Worm (Caenorhabditis elegans) whole organism, late embryonic: ENCODE measurements around the gene F14F8.9.

ENCODE experiments used
- C08G9.2 ChIP-seq: sonication (generic microtip); optimal IDR thresholded peaks from 2 replicates; lab custom pipeline; 2016; ENCODE audit warnings: mild to moderate bottlenecking, missing genetic modification characterization, moderate library complexity, missing compliant biosample characterization
- F13H6.1 ChIP-seq: sonication (generic microtip); optimal IDR thresholded peaks from 2 replicates; lab custom pipeline; 2016; ENCODE audit warnings: missing genetic modification characterization, missing compliant biosample characterization
- T23F11.4 ChIP-seq: fragments of 200-800 bp; sonication (Bioruptor generic); optimal IDR thresholded peaks from 2 replicates; lab custom pipeline; 2018; ENCODE audit warnings: mild to moderate bottlenecking, missing genetic modification characterization, missing compliant biosample characterization
- ama-1 ChIP-seq: fragments of 150-350 bp; optimal IDR thresholded peaks from 2 replicates; lab custom pipeline; 2014
- ceh-19 ChIP-seq: fragments of 200-800 bp; sonication (Bioruptor generic); optimal IDR thresholded peaks from 2 replicates; lab custom pipeline; 2018; ENCODE audit warnings: mild to moderate bottlenecking, missing genetic modification characterization, missing compliant biosample characterization
- ceh-2 ChIP-seq: sonication (generic microtip); optimal IDR thresholded peaks from 2 replicates; lab custom pipeline; 2016; ENCODE audit warnings: missing genotype, missing genetic modification characterization, missing compliant biosample characterization
- ceh-22 ChIP-seq: sonication (generic microtip); optimal IDR thresholded peaks from 2 replicates; lab custom pipeline; 2017; ENCODE audit warnings: missing biosample characterization, missing genetic modification characterization
- ceh-24 ChIP-seq: sonication (generic microtip); optimal IDR thresholded peaks from 2 replicates; lab custom pipeline; 2016; ENCODE audit warnings: mild to moderate bottlenecking, missing genetic modification characterization, missing compliant biosample characterization
- ceh-31 ChIP-seq: sonication (generic microtip); optimal IDR thresholded peaks from 2 replicates; lab custom pipeline; 2016; ENCODE audit warnings: missing genetic modification characterization, missing compliant biosample characterization
- ceh-34 ChIP-seq: sonication (generic microtip); optimal IDR thresholded peaks from 2 replicates; lab custom pipeline; 2016; ENCODE audit warnings: mild to moderate bottlenecking, missing genetic modification characterization, missing compliant biosample characterization
- ceh-45 ChIP-seq: fragments of 200-800 bp; sonication (Bioruptor generic); IDR thresholded peaks from 2 replicates; pipeline ENCODE4 v1.3.6; 2022; ENCODE audit warnings: missing genetic modification reagents, missing genetic modification characterization, missing compliant biosample characterization
- ceh-6 ChIP-seq: fragments of 200-800 bp; sonication (Bioruptor generic); optimal IDR thresholded peaks from 2 replicates; lab custom pipeline; 2018; ENCODE audit warnings: mild to moderate bottlenecking, missing genetic modification characterization, missing compliant biosample characterization
- ceh-9 ChIP-seq: sonication (generic microtip); optimal IDR thresholded peaks from 2 replicates; lab custom pipeline; 2016; ENCODE audit warnings: mild to moderate bottlenecking, missing genetic modification characterization, inconsistent platforms, missing compliant biosample characterization
- che-1 ChIP-seq: sonication (generic microtip); optimal IDR thresholded peaks from 2 replicates; lab custom pipeline; 2016; ENCODE audit warnings: mild to moderate bottlenecking, missing genetic modification characterization, missing compliant biosample characterization
- dmd-4 ChIP-seq: sonication (generic microtip); optimal IDR thresholded peaks from 2 replicates; lab custom pipeline; 2016; ENCODE audit warnings: borderline replicate concordance, missing genetic modification characterization, missing compliant biosample characterization
- elt-2 ChIP-seq: sonication (generic microtip); optimal IDR thresholded peaks from 2 replicates; lab custom pipeline; 2016; ENCODE audit warnings: missing genetic modification reagents, missing genetic modification characterization, missing compliant biosample characterization
- eyg-1 ChIP-seq: sonication (generic microtip); optimal IDR thresholded peaks from 2 replicates; lab custom pipeline; 2016; ENCODE audit warnings: missing genotype, missing genetic modification characterization, missing compliant biosample characterization
- fax-1 ChIP-seq: sonication (generic microtip); optimal IDR thresholded peaks from 2 replicates; lab custom pipeline; 2016; ENCODE audit warnings: missing genotype, missing genetic modification characterization, missing compliant biosample characterization
- fkh-6 ChIP-seq: sonication (generic microtip); optimal IDR thresholded peaks from 2 replicates; lab custom pipeline; 2016; ENCODE audit warnings: missing genetic modification characterization, missing compliant biosample characterization
- gmeb-2 ChIP-seq: sonication (generic microtip); optimal IDR thresholded peaks from 2 replicates; lab custom pipeline; 2016; ENCODE audit warnings: missing genetic modification characterization, inconsistent platforms, missing compliant biosample characterization
- hlh-15 ChIP-seq: sonication (generic microtip); optimal IDR thresholded peaks from 2 replicates; lab custom pipeline; 2016; ENCODE audit warnings: missing genetic modification characterization, missing compliant biosample characterization
- hlh-30 ChIP-seq: sonication (generic microtip); optimal IDR thresholded peaks from 2 replicates; lab custom pipeline; 2017; ENCODE audit warnings: antibody characterized with exemption, missing genetic modification characterization, missing compliant biosample characterization; ENCODE audit not compliant: insufficient read depth
- hlh-6 ChIP-seq: sonication (generic microtip); optimal IDR thresholded peaks from 2 replicates; lab custom pipeline; 2016; ENCODE audit warnings: missing genotype, missing genetic modification characterization, missing compliant biosample characterization
- lim-6 ChIP-seq: sonication (generic microtip); optimal IDR thresholded peaks from 2 replicates; lab custom pipeline; 2016; ENCODE audit warnings: missing genetic modification characterization, missing compliant biosample characterization
- lin-11 ChIP-seq: fragments of 200-800 bp; sonication (Bioruptor generic); optimal IDR thresholded peaks from 2 replicates; lab custom pipeline; 2018; ENCODE audit warnings: mild to moderate bottlenecking, missing genetic modification characterization, missing compliant biosample characterization
- mec-3 ChIP-seq: sonication (generic microtip); optimal IDR thresholded peaks from 2 replicates; lab custom pipeline; 2016; ENCODE audit warnings: borderline replicate concordance, missing genetic modification characterization, missing compliant biosample characterization
- nfya-1 ChIP-seq: sonication (generic microtip); optimal IDR thresholded peaks from 2 replicates; lab custom pipeline; 2017; ENCODE audit warnings: missing genetic modification characterization, mild to moderate bottlenecking, missing compliant biosample characterization, antibody characterized with exemption, moderate library complexity
- nhr-11 ChIP-seq: fragments of 150-350 bp; optimal IDR thresholded peaks from 2 replicates; lab custom pipeline; 2014; ENCODE audit warnings: missing biosample characterization, missing genetic modification characterization
- nhr-232 ChIP-seq: sonication (generic microtip); optimal IDR thresholded peaks from 2 replicates; lab custom pipeline; 2016; ENCODE audit warnings: missing genetic modification characterization, missing compliant biosample characterization
- npax-4 ChIP-seq: sonication (generic microtip); optimal IDR thresholded peaks from 2 replicates; lab custom pipeline; 2016; ENCODE audit warnings: missing genetic modification characterization, missing compliant biosample characterization
- pag-3 ChIP-seq: sonication (generic microtip); optimal IDR thresholded peaks from 2 replicates; lab custom pipeline; 2016; ENCODE audit warnings: missing compliant biosample characterization, missing genetic modification characterization, borderline replicate concordance
- pax-1 ChIP-seq: fragments of 150-350 bp; optimal IDR thresholded peaks from 2 replicates; lab custom pipeline; 2014; ENCODE audit warnings: missing biosample characterization, missing genetic modification characterization
- pqm-1 ChIP-seq: sonication (generic microtip); optimal IDR thresholded peaks from 2 replicates; lab custom pipeline; 2016; ENCODE audit warnings: missing genetic modification characterization, missing compliant biosample characterization
- pros-1 ChIP-seq: fragments of 150-350 bp; optimal IDR thresholded peaks from 2 replicates; lab custom pipeline; 2014; ENCODE audit warnings: missing biosample characterization, missing genetic modification reagents, missing genetic modification characterization
- syd-9 ChIP-seq: sonication (generic microtip); optimal IDR thresholded peaks from 2 replicates; lab custom pipeline; 2016; ENCODE audit warnings: mild to moderate bottlenecking, missing genetic modification characterization, moderate library complexity, missing compliant biosample characterization
- unc-3 ChIP-seq, 2 experiments: fragments of 200-800 bp in 1 of 2; sonication (Bioruptor generic) in 1 of 2; sonication (generic microtip) in 1 of 2; conservative IDR thresholded peaks in 1 of 2; optimal IDR thresholded peaks in 1 of 2; 2 replicates each; pipeline versions ENCODE4 v1.3.6 to Lab custom; 2016 to 2022; ENCODE audit warnings: missing compliant biosample characterization in 2 of 2, missing genetic modification characterization in 2 of 2, missing genetic modification reagents in 1 of 2
- unc-42 ChIP-seq: sonication (generic microtip); optimal IDR thresholded peaks from 2 replicates; lab custom pipeline; 2016; ENCODE audit warnings: missing genotype, missing genetic modification characterization, missing compliant biosample characterization
- unc-55 ChIP-seq: sonication (generic microtip); optimal IDR thresholded peaks from 2 replicates; lab custom pipeline; 2017; ENCODE audit warnings: missing biosample characterization, missing genetic modification reagents, missing genetic modification characterization
- unc-86 ChIP-seq: sonication (generic microtip); optimal IDR thresholded peaks from 2 replicates; lab custom pipeline; 2016; ENCODE audit warnings: missing genetic modification characterization, missing compliant biosample characterization

The F14F8.9 gene

DNA sequence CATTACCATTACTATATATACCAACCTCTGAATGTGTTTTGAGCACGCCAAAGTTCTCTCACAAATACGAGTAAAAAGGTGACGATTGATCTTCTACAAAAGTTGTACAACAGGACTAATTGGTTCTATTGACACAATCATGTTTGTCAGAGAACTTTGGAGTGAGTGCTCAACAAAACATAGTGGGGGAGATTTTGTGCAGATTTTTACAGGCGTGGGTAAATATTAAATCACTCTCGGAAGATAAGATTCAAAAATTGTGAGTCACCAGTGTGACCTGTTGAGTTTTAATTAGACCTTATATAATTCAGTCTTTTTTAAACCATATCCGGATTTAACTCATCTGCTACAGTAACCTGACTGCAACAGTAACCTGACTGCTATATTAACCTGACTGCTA is 3.8 kb upstream of the F14F8.9 start, which contains the start of gene F14F8.8:
F14F8.8 (minus strand) TSS at position 101 of the 400 bp plus-strand sequence.
- TF ChIP-seq ceh-31, result no peak
- no peak for TF ChIP-seq unc-3 (GFP tag; conservative IDR thresholded peaks at IDR 0.05; lab: Robert Waterston, UW)
- no peak for TF ChIP-seq unc-3 (tag; optimal IDR thresholded peaks at IDR 0.05; lab: Kevin White, UChicago)
- no peak for TF ChIP-seq npax-4 (tag; lab: Kevin White, UChicago)
- TF ChIP-seq unc-55 (GFP tag; lab: Kevin White, UChicago), result no peak
- TF ChIP-seq pros-1 (tag; lab: Kevin White, UChicago), result no peak
- no peak for TF ChIP-seq ceh-22
- TF ChIP-seq nhr-232 (tag; lab: Kevin White, UChicago), result no peak
- TF ChIP-seq C08G9.2 (tag; lab: Kevin White, UChicago), result no peak
- TF ChIP-seq ceh-24 (tag; lab: Kevin White, UChicago), result no peak
- TF ChIP-seq che-1 (tag; lab: Kevin White, UChicago), result no peak
- TF ChIP-seq dmd-4, result no peak
- no peak for TF ChIP-seq fkh-6 (tag; lab: Kevin White, UChicago)
- TF ChIP-seq lin-11 (tag; lab: Kevin White, UChicago), result no peak
- no peak for TF ChIP-seq hlh-15 (tag; lab: Kevin White, UChicago)
- TF ChIP-seq ceh-45, result no peak
- TF ChIP-seq F13H6.1 (tag; lab: Kevin White, UChicago), result no peak
- TF ChIP-seq lim-6 (tag; lab: Kevin White, UChicago), result no peak
- TF ChIP-seq ceh-34 (tag; lab: Kevin White, UChicago), result no peak
- no peak for TF ChIP-seq T23F11.4
- TF ChIP-seq hlh-30 (tag; lab: Kevin White, UChicago), result no peak
- TF ChIP-seq, all 69 proteins: peak for 0

DNA sequence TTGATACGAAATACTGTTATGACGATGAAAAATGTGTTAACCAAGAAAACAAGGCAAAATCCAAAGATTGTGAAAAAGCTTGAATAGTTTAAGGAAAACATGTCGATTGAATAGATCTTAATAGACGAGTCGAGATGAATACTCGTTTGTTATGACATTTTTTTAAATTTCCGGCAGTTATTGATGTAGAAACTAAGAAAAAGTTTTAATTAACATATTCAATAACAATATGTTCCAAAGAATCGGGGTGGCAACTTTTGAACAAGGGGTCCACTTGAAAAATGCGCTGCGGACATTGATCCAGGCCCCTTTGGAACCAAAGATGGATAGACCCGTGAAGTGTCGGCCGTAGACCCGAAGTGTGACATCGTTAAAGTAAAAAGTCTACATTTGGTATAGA is 2.8 kb upstream of the F14F8.9 start, which contains the start of gene str-61:
str-61 (minus strand) TSS at position 101 of the 400 bp plus-strand sequence.
- TF ChIP-seq pag-3 (tag; lab: Kevin White, UChicago), result no peak
- TF ChIP-seq hlh-6 (tag; lab: Kevin White, UChicago), result no peak
- no peak for TF ChIP-seq nhr-11
- no peak for TF ChIP-seq mec-3 (tag; lab: Kevin White, UChicago)
- no peak for TF ChIP-seq ceh-6
- no peak for TF ChIP-seq nhr-232 (tag; lab: Kevin White, UChicago)
- no peak for TF ChIP-seq ceh-9 (tag; lab: Kevin White, UChicago)
- TF ChIP-seq pax-1 (tag; lab: Kevin White, UChicago), result no peak
- TF ChIP-seq fax-1 (tag; lab: Kevin White, UChicago), result no peak
- no peak for TF ChIP-seq nfya-1 (tag; lab: Kevin White, UChicago)
- TF ChIP-seq pqm-1 (tag; lab: Kevin White, UChicago), result no peak
- no peak for TF ChIP-seq hlh-30 (tag; lab: Kevin White, UChicago)
- TF ChIP-seq unc-42 (tag; lab: Kevin White, UChicago), result no peak
- TF ChIP-seq ceh-2 (tag; lab: Kevin White, UChicago), result no peak
- TF ChIP-seq ceh-19, result no peak

DNA sequence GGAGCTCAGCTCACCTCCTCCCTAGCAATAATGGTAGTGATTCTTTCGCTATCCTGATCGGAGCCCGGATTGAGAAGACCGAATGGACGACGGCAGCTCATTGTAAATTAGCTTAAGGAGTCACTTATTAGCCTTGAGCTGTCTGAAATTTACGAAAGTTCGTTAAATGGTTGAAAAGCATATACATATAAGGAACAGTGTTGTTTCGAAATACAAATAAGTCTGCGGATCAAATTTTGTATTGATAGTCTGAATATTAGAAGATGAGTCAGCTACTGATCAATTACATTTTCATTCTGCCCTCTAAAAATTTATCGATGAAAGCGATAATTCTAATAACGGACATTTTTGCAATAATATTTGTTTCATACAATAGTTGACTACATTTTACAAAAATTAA is 1.7 kb downstream of the F14F8.9 start, which contains the start of gene F14F8.14:
F14F8.14 (minus strand) TSS at position 101 of the 400 bp plus-strand sequence.
- TF ChIP-seq unc-86 (tag; lab: Kevin White, UChicago) (no peak), unc-55 (GFP tag; lab: Kevin White, UChicago) (no peak), dmd-4 (no peak), syd-9 (tag; lab: Kevin White, UChicago) (no peak), ceh-19 (no peak), elt-2 (no peak), gmeb-2 (tag; lab: Kevin White, UChicago) (no peak), ama-1 (no peak), eyg-1 (tag; lab: Kevin White, UChicago) (no peak), nhr-232 (tag; lab: Kevin White, UChicago) (no peak), pax-1 (tag; lab: Kevin White, UChicago) (no peak), ceh-31 (no peak)
